Fruit fly (Drosophila melanogaster): ENCODE data around the gene Sytalpha.

Gene Sytalpha

DNA sequence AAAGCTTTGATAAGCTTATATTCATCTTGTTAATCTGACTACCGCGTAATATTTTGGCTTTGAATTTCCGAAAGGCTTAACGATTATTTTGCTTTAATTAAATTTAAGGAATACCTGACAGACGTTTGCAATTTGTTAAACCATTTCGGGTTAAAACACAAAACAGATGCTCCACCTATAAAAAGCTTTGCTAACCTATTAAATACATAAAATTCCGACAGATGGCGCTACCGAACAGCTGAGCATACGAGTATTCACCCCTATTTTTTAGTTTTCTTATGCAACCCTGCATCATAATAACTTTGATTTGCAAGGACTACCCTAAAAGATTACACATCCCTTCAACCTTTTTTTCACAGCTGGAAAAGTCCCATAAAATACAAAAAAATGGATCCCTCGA, 2.2 kb upstream of the Sytalpha start (continued):
- TF ChIP-seq chif (GFP tag; optimal IDR thresholded peaks at IDR 0.05): peak in 1 of 2 experiments; percentile 5
- no peak for TF ChIP-seq CG4282 (GFP tag; optimal IDR thresholded peaks at IDR 0.05)
- TF ChIP-seq Fer3 (tag; optimal IDR thresholded peaks at IDR 0.05): peak; percentile 5
- TF ChIP-seq CG1832 (GFP tag; optimal IDR thresholded peaks at IDR 0.05): no peak
- TF ChIP-seq klu (GFP tag; IDR thresholded peaks at IDR 0.05): no peak
- TF ChIP-seq CoRest (tag; optimal IDR thresholded peaks at IDR 0.05): peak; percentile 34
- no peak for TF ChIP-seq CG1792 (GFP tag; optimal IDR thresholded peaks at IDR 0.05)
- TF ChIP-seq Scr (GFP tag; IDR thresholded peaks at IDR 0.05; ENCODE audit: partially characterized antibody): no peak
- TF ChIP-seq pb (GFP tag; optimal IDR thresholded peaks at IDR 0.05): no peak
- TF ChIP-seq gcm (GFP tag; optimal IDR thresholded peaks at IDR 0.05): peak; percentile 1
- TF ChIP-seq CG13296 (GFP tag; optimal IDR thresholded peaks at IDR 0.05): no peak
- no peak for TF ChIP-seq MTF-1 (GFP tag; optimal IDR thresholded peaks at IDR 0.05; ENCODE audit: borderline replicate concordance)
- TF ChIP-seq Ssrp (tag; optimal IDR thresholded peaks at IDR 0.05): peak; percentile 13
- TF ChIP-seq CG18011 (GFP tag; optimal IDR thresholded peaks at IDR 0.05): no peak
- TF ChIP-seq hkb (optimal IDR thresholded peaks at IDR 0.05): no peak
- TF ChIP-seq hkb (GFP tag; IDR thresholded peaks at IDR 0.05): no peak
- peak; percentile 19 for TF ChIP-seq Hsf (GFP tag; optimal IDR thresholded peaks at IDR 0.05)
- TF ChIP-seq fd64A (GFP tag; optimal IDR thresholded peaks at IDR 0.05): no peak
- no peak for TF ChIP-seq CG17612 (GFP tag; IDR thresholded peaks at IDR 0.05)
- TF ChIP-seq CG16815 (GFP tag; optimal IDR thresholded peaks at IDR 0.05): no peak
- peak; percentile 97 for TF ChIP-seq CTCF (GFP tag; optimal IDR thresholded peaks at IDR 0.05)
- peak; percentile 25; the same call in 1 of the 2 replicates for TF ChIP-seq CG14441 (GFP tag; IDR thresholded peaks at IDR 0.05)
- TF ChIP-seq Gug (GFP tag; IDR thresholded peaks at IDR 0.05): no peak
- TF ChIP-seq Lim3 (GFP tag; IDR thresholded peaks at IDR 0.05): no peak
- TF ChIP-seq sima (GFP tag; optimal IDR thresholded peaks at IDR 0.05): no peak
- TF ChIP-seq tx (GFP tag; optimal IDR thresholded peaks at IDR 0.05): no peak
- no peak for TF ChIP-seq croc (GFP tag; conservative IDR thresholded peaks at IDR 0.05)
- no peak for TF ChIP-seq CG17912 (GFP tag; optimal IDR thresholded peaks at IDR 0.05)
- TF ChIP-seq Rfx (GFP tag; IDR thresholded peaks at IDR 0.05): peak; percentile 55; the same call in 1 of the 2 replicates
- 0 out of 4 replicates have a peak, but pooled peaks have one; percentile 8 for TF ChIP-seq chinmo (GFP tag; IDR thresholded peaks at IDR 0.05; ENCODE audit: partially characterized antibody)
- no peak for TF ChIP-seq CG12104 (GFP tag; optimal IDR thresholded peaks at IDR 0.05)
- TF ChIP-seq gsb-n (tag; optimal IDR thresholded peaks at IDR 0.05): peak; percentile 7
- peak in 1 of 2 experiments; percentile 11 for TF ChIP-seq dpn (GFP tag; optimal IDR thresholded peaks at IDR 0.05)
- no peak for TF ChIP-seq Asciz (GFP tag; optimal IDR thresholded peaks at IDR 0.05)
- peak; percentile 22 for TF ChIP-seq pzg (GFP tag; optimal IDR thresholded peaks at IDR 0.05)
- peak; percentile 21 for TF ChIP-seq CG15601 (tag; optimal IDR thresholded peaks at IDR 0.05)
- no peak for TF ChIP-seq CG7963 (GFP tag; IDR thresholded peaks at IDR 0.05; ENCODE audit: partially characterized antibody)
- TF ChIP-seq bab2 (GFP tag; optimal IDR thresholded peaks at IDR 0.05): peak; percentile 26
- no peak for TF ChIP-seq CG17802 (tag; optimal IDR thresholded peaks at IDR 0.05)
- TF ChIP-seq Optix (GFP tag; IDR thresholded peaks at IDR 0.05): 0 out of 3 replicates have a peak, but pooled peaks have one; percentile 60
- TF ChIP-seq crp (GFP tag; optimal IDR thresholded peaks at IDR 0.05): peak in 1 of 2 experiments; percentile 75
- peak; percentile 49 for TF ChIP-seq CG7839 (tag; optimal IDR thresholded peaks at IDR 0.05)
- no peak for TF ChIP-seq CG1647 (GFP tag; optimal IDR thresholded peaks at IDR 0.05)
- TF ChIP-seq CG3281 (GFP tag; optimal IDR thresholded peaks at IDR 0.05): no peak
- TF ChIP-seq Deaf1 (tag; optimal IDR thresholded peaks at IDR 0.05): no peak
- TF ChIP-seq CG2712 (tag; optimal IDR thresholded peaks at IDR 0.05): peak; percentile 45
- peak; percentile 31; the same call in 1 of the 2 replicates for TF ChIP-seq sisA (GFP tag; IDR thresholded peaks at IDR 0.05)
- no peak for TF ChIP-seq HmgZ (tag; optimal IDR thresholded peaks at IDR 0.05)
- TF ChIP-seq pum (GFP tag; optimal IDR thresholded peaks at IDR 0.05): no peak
- no peak for TF ChIP-seq sr (GFP tag; IDR thresholded peaks at IDR 0.05)
- peak; percentile 0 for TF ChIP-seq CG9437 (GFP tag; optimal IDR thresholded peaks at IDR 0.05)

Measured in whole organism, embryonic.